Worm (Caenorhabditis elegans) whole organism, early embryonic: Measurements from ENCODE around the gene gcc-2.

Source experiments
- F13C5.2 ChIP-seq: sonication (generic microtip); optimal IDR thresholded peaks from 2 replicates; lab custom pipeline; 2017; ENCODE audit warnings: mild to moderate bottlenecking, missing genetic modification characterization, inconsistent platforms, missing compliant biosample characterization
- aly-1 ChIP-seq: sonication (generic microtip); optimal IDR thresholded peaks from 2 replicates; lab custom pipeline; 2016; ENCODE audit warnings: missing genetic modification characterization, missing compliant biosample characterization
- ama-1 ChIP-seq: fragments of 150-350 bp; optimal IDR thresholded peaks from 2 replicates; lab custom pipeline; 2014
- ceh-13 ChIP-seq: fragments of 200-800 bp; sonication (Bioruptor generic); optimal IDR thresholded peaks from 2 replicates; lab custom pipeline; 2018; ENCODE audit warnings: mild to moderate bottlenecking, missing genetic modification characterization, missing compliant biosample characterization
- flt-1 ChIP-seq: fragments of 200-800 bp; sonication (Bioruptor generic); IDR thresholded peaks from 2 replicates; pipeline ENCODE4 v1.3.6; 2022; ENCODE audit warnings: missing genetic modification characterization, missing compliant biosample characterization
- hmbx-1 ChIP-seq: sonication (generic microtip); optimal IDR thresholded peaks from 2 replicates; lab custom pipeline; 2016; ENCODE audit warnings: mild to moderate bottlenecking, missing genetic modification characterization, missing compliant biosample characterization
- scrt-1 ChIP-seq: fragments of 200-800 bp; sonication (Bioruptor generic); IDR thresholded peaks from 2 replicates; pipeline ENCODE4 v1.3.6; 2022; ENCODE audit warnings: missing genetic modification characterization, missing compliant biosample characterization
- sea-1 ChIP-seq: fragments of 200-800 bp; sonication (Bioruptor generic); conservative IDR thresholded peaks from 2 replicates; pipeline ENCODE4 v1.3.6; 2022; ENCODE audit warnings: missing genetic modification characterization, missing compliant biosample characterization
- tbx-11 ChIP-seq: fragments of 200-800 bp; sonication (Bioruptor generic); IDR thresholded peaks from 2 replicates; pipeline ENCODE4 v1.3.6; 2022; ENCODE audit warnings: missing genetic modification characterization, missing compliant biosample characterization

- no peak for TF ChIP-seq tbx-11 (GFP tag; lab: Robert Waterston, UW)
- TF ChIP-seq ceh-13 = no peak
- TF ChIP-seq ama-1 (lab: Kevin White, UChicago) = no peak
- no peak for TF ChIP-seq flt-1 (GFP tag; lab: Robert Waterston, UW)
- TF ChIP-seq sea-1 = no peak
- TF ChIP-seq hmbx-1 (tag; lab: Kevin White, UChicago) = no peak
- no peak for TF ChIP-seq scrt-1 (GFP tag; lab: Robert Waterston, UW)
- TF ChIP-seq aly-1 (tag; lab: Kevin White, UChicago) = no peak
- TF ChIP-seq F13C5.2 (tag; lab: Kevin White, UChicago) = no peak
Observed at ce11 chrIII:9725114-9725513, 36.8 kb downstream of the gcc-2 start, which contains the start of gene clec-162.
